Worm (Caenorhabditis elegans) whole organism, L4 larva: Measurements from ENCODE around the gene shw-1.

Source experiments
- aha-1 ChIP-seq: fragments of 150-350 bp; peaks from one replicate; lab custom pipeline; 2014; ENCODE audit warnings: missing biosample characterization, missing genetic modification characterization
- ama-1 ChIP-seq: fragments of 150-350 bp; optimal IDR thresholded peaks from 2 replicates; lab custom pipeline; 2014; ENCODE audit warnings: inconsistent platforms, mixed read lengths
- ceh-62 ChIP-seq: sonication (generic microtip); optimal IDR thresholded peaks from 2 replicates; lab custom pipeline; 2017; ENCODE audit warnings: missing biosample characterization, missing genetic modification characterization
- daf-19 ChIP-seq: fragments of 200-800 bp; sonication (Bioruptor generic); conservative IDR thresholded peaks from 2 replicates; pipeline ENCODE4 v1.3.6; 2022; ENCODE audit warnings: missing genetic modification characterization, missing compliant biosample characterization
- php-3 ChIP-seq: fragments of 200-800 bp; sonication (Bioruptor generic); IDR thresholded peaks from 2 replicates; pipeline ENCODE4 v1.3.6; 2022; ENCODE audit warnings: missing genetic modification reagents, missing genetic modification characterization, missing compliant biosample characterization
- pqm-1 ChIP-seq: sonication (generic microtip); optimal IDR thresholded peaks from 2 replicates; lab custom pipeline; 2017; ENCODE audit warnings: missing biosample characterization, missing genetic modification characterization
- skn-1 ChIP-seq: fragments of 150-350 bp; optimal IDR thresholded peaks from 2 replicates; lab custom pipeline; 2014; ENCODE audit warnings: missing biosample characterization, missing genetic modification characterization
- unc-39 ChIP-seq: sonication (generic microtip); optimal IDR thresholded peaks from 2 replicates; lab custom pipeline; 2017; ENCODE audit warnings: missing biosample characterization, missing genetic modification characterization
- ztf-11 ChIP-seq: fragments of 150-350 bp; optimal IDR thresholded peaks from 2 replicates; lab custom pipeline; 2014; ENCODE audit warnings: missing biosample characterization, missing genetic modification characterization

- TF ChIP-seq skn-1 (tag; lab: Kevin White, UChicago) (no peak), daf-19 (no peak), pqm-1 (no peak), ama-1 (no peak), unc-39 (no peak), ztf-11 (tag; lab: Kevin White, UChicago) (no peak), php-3 (GFP tag; lab: Robert Waterston, UW) (no peak), ceh-62 (no peak), aha-1 (tag; lab: Kevin White, UChicago) (no peak)
Observed at ce11 chrII:8256013-8256412, 65.3 kb downstream of the shw-1 start, which contains the start of gene F35C11.7.
